Fruit fly (Drosophila melanogaster): ENCODE results near the gene CG42655.
A peak's percentile ranks its signal among the peaks of the same experiment; 100 is the strongest.

CG42655 gene

DNA sequence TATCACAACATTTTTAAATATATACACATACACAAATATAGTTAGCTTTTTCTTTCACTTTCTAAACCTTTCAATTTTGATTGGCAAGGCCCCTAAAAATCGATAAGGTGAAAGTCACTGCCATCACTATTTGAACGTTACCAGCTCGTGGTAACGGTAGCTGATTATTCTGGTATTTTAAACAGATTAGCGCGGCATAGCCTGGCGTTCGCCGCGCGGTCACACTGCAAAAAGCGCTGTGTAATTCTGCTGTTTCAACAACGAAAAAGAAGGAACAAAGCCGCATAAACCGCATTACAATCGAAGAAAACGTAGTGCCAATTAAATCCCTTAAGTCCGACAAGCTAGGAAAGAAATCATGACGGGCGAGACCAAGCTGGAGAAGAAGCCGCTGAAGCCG lies 38.7 kb downstream of the CG42655 start, which contains the start of gene Rpn1 (continued):
- TF ChIP-seq CG17186 (GFP tag; optimal IDR thresholded peaks at IDR 0.05), result peak; percentile 21
- no peak for TF ChIP-seq ara (GFP tag; IDR thresholded peaks at IDR 0.05)
- TF ChIP-seq CTCF (GFP tag; optimal IDR thresholded peaks at IDR 0.05), result no peak
- no peak for TF ChIP-seq Side (GFP tag; optimal IDR thresholded peaks at IDR 0.05)
- TF ChIP-seq Atf3 (GFP tag; optimal IDR thresholded peaks at IDR 0.05), result no peak
- TF ChIP-seq chinmo (GFP tag; IDR thresholded peaks at IDR 0.05; ENCODE audit: partially characterized antibody), result no peak
- no peak for TF ChIP-seq CG17385 (GFP tag; optimal IDR thresholded peaks at IDR 0.05)
- TF ChIP-seq mld (GFP tag; IDR thresholded peaks at IDR 0.05; ENCODE audit: partially characterized antibody), result no peak
- TF ChIP-seq H15 (GFP tag; IDR thresholded peaks at IDR 0.05), result no peak
- TF ChIP-seq p53 (GFP tag; optimal IDR thresholded peaks at IDR 0.05), result no peak
- TF ChIP-seq da (GFP tag; optimal IDR thresholded peaks at IDR 0.05), result no peak
- no peak for TF ChIP-seq ash1 (GFP tag; optimal IDR thresholded peaks at IDR 0.05)
- TF ChIP-seq HmgD (GFP tag; optimal IDR thresholded peaks at IDR 0.05), result peak; percentile 67
- TF ChIP-seq hbn (GFP tag; IDR thresholded peaks at IDR 0.05; ENCODE audit: partially characterized antibody), result no peak
- no peak for TF ChIP-seq Fer2 (tag; optimal IDR thresholded peaks at IDR 0.05)
- TF ChIP-seq bcd (GFP tag; optimal IDR thresholded peaks at IDR 0.05), result peak; percentile 69
- TF ChIP-seq btn (GFP tag; optimal IDR thresholded peaks at IDR 0.05), result no peak
- TF ChIP-seq bowl (GFP tag; IDR thresholded peaks at IDR 0.05), result no peak
- TF ChIP-seq D19B (GFP tag; optimal IDR thresholded peaks at IDR 0.05), result no peak
- TF ChIP-seq CG15073 (GFP tag; optimal IDR thresholded peaks at IDR 0.05), result no peak
- TF ChIP-seq vvl (GFP tag; IDR thresholded peaks at IDR 0.05), result no peak
- TF ChIP-seq maf-S (GFP tag; optimal IDR thresholded peaks at IDR 0.05), result no peak
- TF ChIP-seq pzg (GFP tag; optimal IDR thresholded peaks at IDR 0.05), result peak; percentile 96
- no peak for TF ChIP-seq CG14441 (GFP tag; IDR thresholded peaks at IDR 0.05)
- TF ChIP-seq onecut (GFP tag; IDR thresholded peaks at IDR 0.05), result peak; percentile 88
- TF ChIP-seq sim (GFP tag; IDR thresholded peaks at IDR 0.05), result no peak
- no peak for TF ChIP-seq Mad (GFP tag; optimal IDR thresholded peaks at IDR 0.05)
- TF ChIP-seq gro (GFP tag; optimal IDR thresholded peaks at IDR 0.05), result peak; percentile 12
- no peak for TF ChIP-seq pum (GFP tag; optimal IDR thresholded peaks at IDR 0.05)
- no peak for TF ChIP-seq gce (GFP tag; IDR thresholded peaks at IDR 0.05)
- no peak for TF ChIP-seq ewg (GFP tag; optimal IDR thresholded peaks at IDR 0.05)
- peak; percentile 57; the same call in 1 of the 2 replicates for TF ChIP-seq amos (GFP tag; IDR thresholded peaks at IDR 0.05; ENCODE audit: partially characterized antibody)
- TF ChIP-seq insv (GFP tag; optimal IDR thresholded peaks at IDR 0.05), result no peak
- no peak for TF ChIP-seq CG5180 (GFP tag; optimal IDR thresholded peaks at IDR 0.05)
- no peak for TF ChIP-seq sc (optimal IDR thresholded peaks at IDR 0.05)
- TF ChIP-seq sc (GFP tag; optimal IDR thresholded peaks at IDR 0.05), result no peak
- TF ChIP-seq sug (tag; optimal IDR thresholded peaks at IDR 0.05), result no peak
- no peak for TF ChIP-seq CG43689 (GFP tag; IDR thresholded peaks at IDR 0.05)
- peak; percentile 52 for TF ChIP-seq CG2120 (GFP tag; optimal IDR thresholded peaks at IDR 0.05)
- peak; percentile 82 for TF ChIP-seq Myb (GFP tag; optimal IDR thresholded peaks at IDR 0.05)
- no peak for TF ChIP-seq slou (GFP tag; optimal IDR thresholded peaks at IDR 0.05)
- no peak for TF ChIP-seq rib (GFP tag; IDR thresholded peaks at IDR 0.05)
- TF ChIP-seq CG13775 (GFP tag; optimal IDR thresholded peaks at IDR 0.05), result peak; percentile 4
- no peak for TF ChIP-seq lab (GFP tag; optimal IDR thresholded peaks at IDR 0.05)
- no peak for TF ChIP-seq ap (GFP tag; IDR thresholded peaks at IDR 0.05)
- no peak for TF ChIP-seq CrebB (tag; optimal IDR thresholded peaks at IDR 0.05)
- TF ChIP-seq Dref (GFP tag; IDR thresholded peaks at IDR 0.05), result peak; percentile 84
- TF ChIP-seq Stat92E (GFP tag; optimal IDR thresholded peaks at IDR 0.05), result no peak
- TF ChIP-seq Ets65A (GFP tag), result peak; percentile 86
- TF ChIP-seq CG17612 (GFP tag; IDR thresholded peaks at IDR 0.05), result no peak
- TF ChIP-seq CG15479 (GFP tag; optimal IDR thresholded peaks at IDR 0.05), result no peak
- TF ChIP-seq CG3163 (GFP tag; optimal IDR thresholded peaks at IDR 0.05), result no peak
- no peak for TF ChIP-seq prd (optimal IDR thresholded peaks at IDR 0.05)
- no peak for TF ChIP-seq prd (GFP tag; IDR thresholded peaks at IDR 0.05)
